Fruit fly (Drosophila melanogaster): ENCODE measurements around the gene CRMP.

DNA sequence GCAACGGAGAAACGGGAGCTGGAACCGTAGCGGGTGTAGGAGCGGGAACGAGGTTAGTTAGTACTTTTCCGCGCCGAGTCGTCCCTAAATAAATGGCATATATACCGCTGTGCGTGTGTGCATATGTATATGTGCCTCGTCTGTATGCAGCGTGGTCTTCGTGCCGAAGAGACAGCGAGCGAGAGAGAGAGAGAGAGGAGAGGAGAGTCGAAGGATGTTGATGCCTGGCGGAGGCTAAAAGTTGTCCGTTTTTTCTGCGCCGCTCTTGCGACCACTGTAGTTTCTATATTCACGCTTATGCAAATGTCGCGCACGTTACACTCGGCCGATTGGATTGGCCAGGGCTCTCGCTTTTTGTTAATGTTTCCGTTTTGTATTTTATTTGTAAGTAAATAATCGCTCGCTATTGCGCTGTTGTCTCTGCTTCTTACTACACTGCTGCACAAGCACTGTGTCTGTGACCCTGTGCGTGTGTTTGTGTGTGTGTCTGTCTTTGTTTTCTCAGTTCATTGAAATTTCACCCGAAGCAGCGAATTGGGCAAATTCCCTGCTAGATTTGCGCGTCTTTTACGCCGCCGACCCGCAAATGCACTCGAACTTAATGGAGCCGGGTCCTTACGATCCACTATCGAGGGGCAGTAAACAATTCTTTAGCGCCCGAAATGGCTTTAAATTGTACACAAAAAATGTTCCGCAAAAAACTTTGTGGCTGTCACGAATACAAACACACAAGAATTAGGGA lies 41.6 kb downstream of the CRMP start, which contains the start of gene Rga:
- no peak for TF ChIP-seq lilli (GFP tag; optimal IDR thresholded peaks at IDR 0.05)
- no peak for TF ChIP-seq Fer2 (tag; optimal IDR thresholded peaks at IDR 0.05)
- no peak for TF ChIP-seq hbn (GFP tag; IDR thresholded peaks at IDR 0.05; ENCODE audit: partially characterized antibody)
- no peak for TF ChIP-seq mld (GFP tag; IDR thresholded peaks at IDR 0.05; ENCODE audit: partially characterized antibody)
- no peak for TF ChIP-seq ken (GFP tag; IDR thresholded peaks at IDR 0.05)
- TF ChIP-seq btn (GFP tag; optimal IDR thresholded peaks at IDR 0.05), result no peak
- no peak for TF ChIP-seq CG4424 (GFP tag; optimal IDR thresholded peaks at IDR 0.05)
- TF ChIP-seq CG13296 (GFP tag; optimal IDR thresholded peaks at IDR 0.05), result no peak
- TF ChIP-seq CG30403 (GFP tag; optimal IDR thresholded peaks at IDR 0.05), result no peak
- TF ChIP-seq Awh (GFP tag; IDR thresholded peaks at IDR 0.05), result no peak
- TF ChIP-seq CG15601 (tag; optimal IDR thresholded peaks at IDR 0.05), result no peak
- TF ChIP-seq Lhr (GFP tag; optimal IDR thresholded peaks at IDR 0.05), result no peak
- no peak for TF ChIP-seq Rfx (GFP tag; IDR thresholded peaks at IDR 0.05)
- no peak for TF ChIP-seq CG4707 (GFP tag; optimal IDR thresholded peaks at IDR 0.05)
